Fruit fly (Drosophila melanogaster) whole organism, prepupa: Measurements from ENCODE around the gene CG1894.

Source experiments
- CG32006 ChIP-seq: fragments of 200-800 bp; sonication (Bioruptor generic); optimal IDR thresholded peaks from 3 replicates; lab custom pipeline; 2017; ENCODE audit warnings: missing biosample characterization, mild to moderate bottlenecking, missing genetic modification characterization
- Hr4 ChIP-seq: fragments of 200-800 bp; sonication (Bioruptor generic); optimal IDR thresholded peaks from 3 replicates; lab custom pipeline; 2016; ENCODE audit warnings: missing biosample characterization, missing genetic modification characterization
- Lpt ChIP-seq: fragments of 200-800 bp; sonication (Bioruptor generic); optimal IDR thresholded peaks from 3 replicates; lab custom pipeline; 2016; ENCODE audit warnings: missing biosample characterization, missing genetic modification characterization
- OdsH ChIP-seq: fragments of 200-800 bp; sonication (Bioruptor generic); optimal IDR thresholded peaks from 3 replicates; lab custom pipeline; 2016; ENCODE audit warnings: missing biosample characterization, missing genetic modification characterization

DNA sequence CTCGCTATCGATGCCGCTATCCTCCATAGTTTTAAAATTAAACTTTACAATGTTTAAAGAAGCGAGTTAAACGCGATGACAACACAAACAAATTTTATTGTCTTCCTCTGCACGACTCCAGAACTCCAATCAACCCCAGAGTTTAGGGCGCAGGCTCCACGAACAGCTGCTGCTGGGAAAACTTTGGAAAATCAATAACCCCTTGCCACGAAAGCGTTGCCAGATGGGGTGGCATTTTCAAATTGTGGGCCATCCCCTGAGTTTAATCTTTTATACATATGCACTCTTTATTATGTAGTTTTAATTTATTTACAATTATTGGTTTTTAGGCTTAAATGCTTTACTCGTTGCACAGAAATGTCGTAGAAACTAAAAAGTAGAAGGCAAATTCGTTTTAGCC is 36.0 kb downstream of the CG1894 start, which contains the start of gene CG31051:
- TF ChIP-seq Hr4 (GFP tag; lab: Kevin White, UChicago) (no peak), OdsH (no peak), Lpt (GFP tag; lab: Kevin White, UChicago) (no peak), CG32006 (GFP tag; lab: Kevin White, UChicago) (no peak)
